Worm (Caenorhabditis elegans): ENCODE data around the gene C09B9.85.

ce11 chrIV:4988531-4988930, 37.0 kb downstream of the C09B9.85 start, which contains the start of gene E03H12.7:
- TF ChIP-seq nhr-120 (GFP tag; IDR thresholded peaks at IDR 0.05): no peak
- no peak for TF ChIP-seq dpl-1 (GFP tag; optimal IDR thresholded peaks at IDR 0.05)
- no peak for TF ChIP-seq lag-1 (GFP tag; IDR thresholded peaks at IDR 0.05)
- TF ChIP-seq ama-1 (optimal IDR thresholded peaks at IDR 0.05): no peak
- TF ChIP-seq ama-1 (GFP tag; optimal IDR thresholded peaks at IDR 0.05): no peak

Measured in whole organism, young adult.